Worm (Caenorhabditis elegans): ENCODE results near the gene C50B8.4.

Gene C50B8.4

ce11 chrV:13611782-13612181, 40.0 kb downstream of the C50B8.4 start, which contains the start of gene spig-9:
Gene spig-9, minus strand, starts transcription at chrV:13611882.
- TF ChIP-seq nhr-10 (tag; optimal IDR thresholded peaks at IDR 0.05) (no peak), sem-4 (tag; optimal IDR thresholded peaks at IDR 0.05) (no peak), nhr-21 (tag; optimal IDR thresholded peaks at IDR 0.05) (no peak), sma-3 (GFP tag; optimal IDR thresholded peaks at IDR 0.05) (no peak), Y55F3AM.14 (GFP tag; optimal IDR thresholded peaks at IDR 0.05) (no peak), peb-1 (tag; optimal IDR thresholded peaks at IDR 0.05) (no peak), lin-13 (GFP tag; optimal IDR thresholded peaks at IDR 0.05) (no peak), unc-62 (GFP tag; optimal IDR thresholded peaks at IDR 0.05) (no peak), crh-2 (tag; optimal IDR thresholded peaks at IDR 0.05) (no peak), ztf-1 (GFP tag; conservative IDR thresholded peaks at IDR 0.05) (no peak), elt-3 (tag; optimal IDR thresholded peaks at IDR 0.05) (no peak), nhr-12 (tag; optimal IDR thresholded peaks at IDR 0.05) (no peak), mbf-1 (tag; optimal IDR thresholded peaks at IDR 0.05) (no peak), alr-1 (tag; optimal IDR thresholded peaks at IDR 0.05) (no peak), C34F6.9 (tag; optimal IDR thresholded peaks at IDR 0.05) (no peak), dmd-4 (tag; optimal IDR thresholded peaks at IDR 0.05) (no peak)

DNA sequence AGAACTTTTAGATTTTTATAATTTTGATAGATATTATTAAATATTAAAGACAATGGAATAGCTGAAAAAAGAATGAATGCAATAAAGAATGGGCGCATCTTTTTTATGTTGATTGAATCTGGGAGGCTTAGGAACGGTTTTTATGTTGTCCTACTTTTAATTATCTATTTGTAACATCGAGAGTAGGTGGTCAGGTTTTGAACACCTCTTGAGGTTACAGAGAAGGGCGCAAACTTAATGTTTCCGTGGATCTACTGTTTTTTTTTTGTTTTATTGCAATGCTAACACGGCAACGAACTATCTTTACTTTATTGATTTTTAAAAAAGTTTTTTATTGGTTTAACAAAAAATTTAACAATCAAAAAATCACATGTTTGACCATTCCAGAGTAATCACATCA, 42.1 kb downstream of the C50B8.4 start, which contains the start of gene F53F4.7:
Gene F53F4.7 (minus strand): TSS at position 101 of the 400 bp plus-strand sequence.
- TF ChIP-seq ztf-1 (GFP tag; conservative IDR thresholded peaks at IDR 0.05) (no peak), Y55F3AM.14 (GFP tag; optimal IDR thresholded peaks at IDR 0.05) (no peak), sem-4 (tag; optimal IDR thresholded peaks at IDR 0.05) (no peak)

ce11 chrV:13619752-13620151, 47.9 kb downstream of the C50B8.4 start, which contains the start of gene srd-11:
Gene srd-11, minus strand, starts transcription at chrV:13619852.
- no peak for TF ChIP-seq egl-27 (tag; optimal IDR thresholded peaks at IDR 0.05)
- TF ChIP-seq ztf-11 (tag; optimal IDR thresholded peaks at IDR 0.05): no peak
- no peak for TF ChIP-seq R02D3.7 (tag; optimal IDR thresholded peaks at IDR 0.05)
- TF ChIP-seq ztf-1 (GFP tag; conservative IDR thresholded peaks at IDR 0.05): no peak
- TF ChIP-seq nhr-21 (tag; optimal IDR thresholded peaks at IDR 0.05): no peak
- TF ChIP-seq elt-1 (tag; optimal IDR thresholded peaks at IDR 0.05): no peak
- TF ChIP-seq ceh-16 (tag; optimal IDR thresholded peaks at IDR 0.05): no peak
- TF ChIP-seq nhr-12 (tag; optimal IDR thresholded peaks at IDR 0.05): no peak
- TF ChIP-seq nhr-25 (tag; optimal IDR thresholded peaks at IDR 0.05): no peak
- no peak for TF ChIP-seq lin-13 (GFP tag; optimal IDR thresholded peaks at IDR 0.05)
- TF ChIP-seq Y55F3AM.14 (GFP tag; optimal IDR thresholded peaks at IDR 0.05): no peak
- TF ChIP-seq sma-9 (GFP tag; optimal IDR thresholded peaks at IDR 0.05): no peak
- no peak for TF ChIP-seq sma-9 (tag; optimal IDR thresholded peaks at IDR 0.05)
- no peak for TF ChIP-seq C34F6.9 (tag; optimal IDR thresholded peaks at IDR 0.05)

DNA sequence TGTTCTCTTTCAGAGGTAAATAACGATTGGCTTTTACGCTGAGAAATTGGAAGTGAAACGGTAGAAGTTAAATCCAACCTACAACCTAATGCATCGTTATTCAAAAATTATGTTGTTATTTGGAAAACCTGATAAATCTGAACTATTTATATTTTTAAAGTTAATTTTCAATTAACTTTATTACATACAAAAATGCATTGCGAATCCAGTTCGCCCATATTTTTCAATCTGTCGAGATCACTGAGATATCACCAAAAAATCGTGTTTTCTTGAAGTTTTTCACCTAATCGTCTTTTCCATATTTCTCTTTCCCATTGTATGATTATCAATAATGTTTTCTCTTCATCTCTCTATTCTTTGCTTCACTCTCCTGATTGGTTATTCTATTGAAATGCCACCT, 48.9 kb downstream of the C50B8.4 start, which contains the start of gene F53F4.15:
Gene F53F4.15 (plus strand): TSS at position 301 of the 400 bp plus-strand sequence.
- TF ChIP-seq R02D3.7 (tag; optimal IDR thresholded peaks at IDR 0.05) (no peak), ceh-82 (tag; optimal IDR thresholded peaks at IDR 0.05) (no peak), nhr-21 (tag; optimal IDR thresholded peaks at IDR 0.05) (no peak), lin-11 (tag; optimal IDR thresholded peaks at IDR 0.05) (no peak), ztf-4 (tag; optimal IDR thresholded peaks at IDR 0.05) (no peak), mdl-1 (tag; optimal IDR thresholded peaks at IDR 0.05) (no peak), egl-27 (tag; optimal IDR thresholded peaks at IDR 0.05) (no peak), dmd-4 (tag; optimal IDR thresholded peaks at IDR 0.05) (no peak)

DNA sequence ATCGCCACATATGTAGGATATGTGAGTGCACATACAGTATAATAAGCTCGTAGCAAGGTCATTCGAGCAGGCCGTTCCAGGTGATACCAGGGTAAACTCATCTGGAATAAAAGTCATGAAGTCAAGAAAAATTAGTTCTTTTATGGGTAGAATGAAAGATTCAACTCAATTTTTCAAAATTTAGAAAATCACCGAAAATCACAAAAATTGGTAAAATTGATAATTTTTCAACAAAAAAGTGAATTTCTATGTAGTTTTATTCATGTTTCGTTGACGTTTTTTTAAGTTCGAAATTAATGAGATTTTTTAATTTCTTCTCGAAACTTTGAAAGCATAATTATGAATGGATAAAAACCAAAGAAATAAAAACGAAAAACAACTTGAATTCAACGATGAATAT, 49.9 kb downstream of the C50B8.4 start, which contains the start of gene F53F4.16:
Gene F53F4.16 (minus strand): TSS at position 101 of the 400 bp plus-strand sequence.
- TF ChIP-seq unc-55 (GFP tag; optimal IDR thresholded peaks at IDR 0.05) (no peak), nhr-23 (tag; optimal IDR thresholded peaks at IDR 0.05) (no peak), unc-39 (tag; optimal IDR thresholded peaks at IDR 0.05) (no peak), alr-1 (tag; optimal IDR thresholded peaks at IDR 0.05) (no peak), nhr-6 (tag; optimal IDR thresholded peaks at IDR 0.05) (no peak), lin-13 (GFP tag; optimal IDR thresholded peaks at IDR 0.05) (no peak), lin-11 (tag; optimal IDR thresholded peaks at IDR 0.05) (no peak), dmd-4 (tag; optimal IDR thresholded peaks at IDR 0.05) (no peak), elt-1 (tag; optimal IDR thresholded peaks at IDR 0.05) (no peak), nhr-10 (tag; optimal IDR thresholded peaks at IDR 0.05) (no peak)

All from whole organism, L2 larva.